Fruit fly (Drosophila melanogaster) whole organism, embryonic: ENCODE measurements around the gene CG42671.

Experiments used
- B-H2 ChIP-seq: fragments of 200-800 bp; sonication (Bioruptor generic); optimal IDR thresholded peaks from 2 replicates; lab custom pipeline; 2018; ENCODE audit warnings: missing biosample characterization, mild to moderate bottlenecking, missing genetic modification characterization
- CG10431 ChIP-seq: fragments of 200-800 bp; sonication (Bioruptor generic); optimal IDR thresholded peaks from 3 replicates; lab custom pipeline; 2018; ENCODE audit warnings: missing biosample characterization, mild to moderate bottlenecking, missing genetic modification characterization
- CG10543 ChIP-seq: fragments of 200-800 bp; sonication (Bioruptor generic); optimal IDR thresholded peaks from 3 replicates; lab custom pipeline; 2017; ENCODE audit warnings: missing biosample characterization, mild to moderate bottlenecking, missing genetic modification characterization, moderate library complexity
- CG12236 ChIP-seq: fragments of 200-800 bp; sonication (Bioruptor generic); optimal IDR thresholded peaks from 2 replicates; lab custom pipeline; 2016; ENCODE audit warnings: missing biosample characterization, missing genetic modification characterization
- CG12769 ChIP-seq: fragments of 200-800 bp; sonication (Bioruptor generic); optimal IDR thresholded peaks from 2 replicates; lab custom pipeline; 2019; ENCODE audit warnings: missing biosample characterization, mild to moderate bottlenecking, missing genetic modification characterization, moderate library complexity
- CG13287 ChIP-seq: fragments of 200-800 bp; sonication (Bioruptor generic); IDR thresholded peaks from 2 replicates; pipeline ENCODE4 v1.3.6; 2022; ENCODE audit warnings: missing biosample characterization, missing genetic modification characterization; ENCODE audit not compliant: partially characterized antibody
- CG14441 ChIP-seq: fragments of 200-800 bp; sonication (Bioruptor generic); IDR thresholded peaks from 2 replicates; pipeline ENCODE4 v1.3.6; 2022; ENCODE audit warnings: missing biosample characterization, missing genetic modification characterization
- CG14965 ChIP-seq: fragments of 200-800 bp; sonication (Bioruptor generic); optimal IDR thresholded peaks from 2 replicates; lab custom pipeline; 2016; ENCODE audit warnings: missing biosample characterization, missing genetic modification characterization, borderline replicate concordance
- CG1602 ChIP-seq: fragments of 200-800 bp; sonication (Bioruptor generic); optimal IDR thresholded peaks from 3 replicates; lab custom pipeline; 2016; ENCODE audit warnings: missing biosample characterization, missing genetic modification characterization
- CG1792 ChIP-seq: fragments of 200-800 bp; sonication (Bioruptor generic); optimal IDR thresholded peaks from 2 replicates; lab custom pipeline; 2016; ENCODE audit warnings: missing biosample characterization, missing genetic modification characterization
- CG2202 ChIP-seq: fragments of 200-800 bp; sonication (Bioruptor generic); optimal IDR thresholded peaks from 2 replicates; lab custom pipeline; 2018; ENCODE audit warnings: missing biosample characterization, mild to moderate bottlenecking, missing genetic modification characterization
- CG31388 ChIP-seq: fragments of 200-800 bp; sonication (Bioruptor generic); optimal IDR thresholded peaks from 2 replicates; lab custom pipeline; 2016; ENCODE audit warnings: missing biosample characterization, missing genetic modification characterization
- CG32532 ChIP-seq: fragments of 200-800 bp; sonication (Bioruptor generic); IDR thresholded peaks from 2 replicates; pipeline ENCODE4 v1.3.6; 2022; ENCODE audit warnings: missing biosample characterization, missing genetic modification characterization
- CG32772 ChIP-seq: fragments of 200-800 bp; sonication (Bioruptor generic); IDR thresholded peaks from 2 replicates; pipeline ENCODE4 v1.3.6; 2022; ENCODE audit warnings: missing biosample characterization, missing genetic modification characterization
- CG3407 ChIP-seq: fragments of 200-800 bp; sonication (Bioruptor generic); optimal IDR thresholded peaks from 2 replicates; lab custom pipeline; 2018; ENCODE audit warnings: missing biosample characterization, mild to moderate bottlenecking, missing genetic modification characterization
- CG34376 ChIP-seq: fragments of 200-800 bp; sonication (Bioruptor generic); optimal IDR thresholded peaks from 2 replicates; lab custom pipeline; 2018; ENCODE audit warnings: missing biosample characterization, mild to moderate bottlenecking, missing genetic modification characterization
- CG4282 ChIP-seq: fragments of 200-800 bp; sonication (Bioruptor generic); optimal IDR thresholded peaks from 2 replicates; lab custom pipeline; 2016; ENCODE audit warnings: missing biosample characterization, missing genetic modification characterization
- CG8089 ChIP-seq: fragments of 200-800 bp; sonication (Bioruptor generic); optimal IDR thresholded peaks from 3 replicates; lab custom pipeline; 2016; ENCODE audit warnings: missing biosample characterization, missing genetic modification characterization
- CG8290 ChIP-seq, 3 experiments: fragments of 200-800 bp; sonication (Bioruptor generic); optimal IDR thresholded peaks; 2 replicates each; lab custom pipeline; 2016 to 2019; ENCODE audit warnings: missing biosample characterization in 3 of 3, missing genetic modification characterization in 3 of 3, mild to moderate bottlenecking in 2 of 3, moderate library complexity in 1 of 3
- D19B ChIP-seq: fragments of 200-800 bp; sonication (Bioruptor generic); optimal IDR thresholded peaks from 2 replicates; lab custom pipeline; 2017; ENCODE audit warnings: missing biosample characterization, mild to moderate bottlenecking, missing genetic modification characterization
- Dbx ChIP-seq: fragments of 200-800 bp; sonication (Bioruptor generic); IDR thresholded peaks from 3 replicates; pipeline ENCODE4 v1.3.6; 2022; ENCODE audit warnings: missing biosample characterization, missing genetic modification characterization
- E2f1 ChIP-seq: fragments of 200-800 bp; sonication (Bioruptor generic); IDR thresholded peaks from 2 replicates; pipeline ENCODE4 v1.3.6; 2022; ENCODE audit warnings: missing biosample characterization, missing genetic modification characterization
- GATAe ChIP-seq: fragments of 200-800 bp; sonication (Bioruptor generic); conservative IDR thresholded peaks from 2 replicates; pipeline ENCODE4 v1.3.6; 2022; ENCODE audit warnings: missing biosample characterization, missing genetic modification characterization
- HmgD ChIP-seq: fragments of 200-800 bp; sonication (Bioruptor generic); optimal IDR thresholded peaks from 3 replicates; lab custom pipeline; 2016; ENCODE audit warnings: missing biosample characterization, missing genetic modification characterization
- Hsf ChIP-seq: fragments of 200-800 bp; sonication (Bioruptor generic); optimal IDR thresholded peaks from 3 replicates; lab custom pipeline; 2016; ENCODE audit warnings: missing biosample characterization, missing genetic modification characterization
- Med ChIP-seq: fragments of 200-800 bp; sonication (Bioruptor generic); peaks from one replicate; lab custom pipeline; 2016; ENCODE audit warnings: missing biosample characterization, missing genetic modification characterization, mild to moderate bottlenecking, inconsistent platforms, moderate library complexity
- Rfx ChIP-seq: fragments of 200-800 bp; sonication (Bioruptor generic); IDR thresholded peaks from 2 replicates; pipeline ENCODE4 v1.3.6; 2022; ENCODE audit warnings: missing biosample characterization, missing genetic modification characterization
- Sox100B ChIP-seq: fragments of 200-800 bp; sonication (Bioruptor generic); optimal IDR thresholded peaks from 3 replicates; lab custom pipeline; 2018; ENCODE audit warnings: missing biosample characterization, mild to moderate bottlenecking, missing genetic modification characterization
- ac ChIP-seq: fragments of 200-800 bp; sonication (Bioruptor generic); optimal IDR thresholded peaks from 3 replicates; lab custom pipeline; 2017; ENCODE audit warnings: missing biosample characterization, mild to moderate bottlenecking, missing genetic modification characterization
- bsh ChIP-seq, 2 experiments: fragments of 200-800 bp; sonication (Bioruptor generic); optimal IDR thresholded peaks; 2 replicates each; lab custom pipeline; 2017 to 2018; ENCODE audit warnings: mild to moderate bottlenecking in 2 of 2, missing biosample characterization in 2 of 2, missing genetic modification characterization in 2 of 2, moderate library complexity in 1 of 2
- chinmo ChIP-seq: fragments of 200-800 bp; sonication (Bioruptor generic); IDR thresholded peaks from 4 replicates; pipeline ENCODE4 v1.3.6; 2022; ENCODE audit warnings: missing biosample characterization, missing genetic modification characterization; ENCODE audit not compliant: partially characterized antibody
- danr ChIP-seq: fragments of 200-800 bp; sonication (Bioruptor generic); IDR thresholded peaks from 2 replicates; pipeline ENCODE4 v1.3.6; 2022; ENCODE audit warnings: missing biosample characterization, missing genetic modification characterization
- exex ChIP-seq: fragments of 200-800 bp; sonication (Bioruptor generic); optimal IDR thresholded peaks from 4 replicates; lab custom pipeline; 2018; ENCODE audit warnings: missing biosample characterization, mild to moderate bottlenecking, missing genetic modification characterization, moderate library complexity
- gce ChIP-seq: fragments of 200-800 bp; sonication (Bioruptor generic); IDR thresholded peaks from 3 replicates; pipeline ENCODE4 v1.3.6; 2022; ENCODE audit warnings: missing biosample characterization, missing genetic modification characterization
- grau ChIP-seq: fragments of 200-800 bp; optimal IDR thresholded peaks from 3 replicates; lab custom pipeline; 2019; ENCODE audit warnings: missing biosample characterization, mild to moderate bottlenecking, missing genetic modification characterization, moderate library complexity
- lab ChIP-seq: fragments of 200-800 bp; sonication (Bioruptor generic); optimal IDR thresholded peaks from 3 replicates; lab custom pipeline; 2017; ENCODE audit warnings: missing biosample characterization, missing genetic modification characterization, mild to moderate bottlenecking, moderate library complexity, missing genetic modification reagents
- lola ChIP-seq, 3 experiments: fragments of >200 bp in 2 of 3; fragments of 200-800 bp in 1 of 3; sonication (Bioruptor generic) in 1 of 3; optimal IDR thresholded peaks; 2 replicates each; lab custom pipeline; 2017 to 2019; ENCODE audit warnings: missing biosample characterization in 3 of 3, missing genetic modification characterization in 3 of 3, mild to moderate bottlenecking in 1 of 3, moderate library complexity in 1 of 3
- maf-S ChIP-seq: fragments of 200-800 bp; sonication (Bioruptor generic); optimal IDR thresholded peaks from 2 replicates; lab custom pipeline; 2016; ENCODE audit warnings: missing biosample characterization, missing genetic modification characterization
- mirr ChIP-seq: fragments of 200-800 bp; sonication (Bioruptor generic); optimal IDR thresholded peaks from 3 replicates; lab custom pipeline; 2018; ENCODE audit warnings: missing biosample characterization, mild to moderate bottlenecking, missing genetic modification characterization
- pho ChIP-seq: fragments of 200-800 bp; sonication (Bioruptor generic); optimal IDR thresholded peaks from 2 replicates; lab custom pipeline; 2016; ENCODE audit warnings: missing biosample characterization, missing genetic modification characterization
- rib ChIP-seq: fragments of 200-800 bp; sonication (Bioruptor generic); IDR thresholded peaks from 2 replicates; pipeline ENCODE4 v1.3.6; 2022; ENCODE audit warnings: missing biosample characterization, missing genetic modification characterization
- slbo ChIP-seq: fragments of 200-800 bp; sonication (Bioruptor generic); IDR thresholded peaks from 2 replicates; pipeline ENCODE4 v1.3.6; 2022; ENCODE audit warnings: missing biosample characterization, missing genetic modification characterization
- ssp ChIP-seq: fragments of 200-800 bp; sonication (Bioruptor generic); IDR thresholded peaks from 2 replicates; pipeline ENCODE4 v1.3.6; 2022; ENCODE audit warnings: missing biosample characterization, missing genetic modification characterization
- stc ChIP-seq: fragments of 200-800 bp; sonication (Bioruptor generic); IDR thresholded peaks from 2 replicates; pipeline ENCODE4 v1.3.6; 2022; ENCODE audit warnings: missing biosample characterization, missing genetic modification characterization
- sug ChIP-seq: fragments of 200-800 bp; optimal IDR thresholded peaks from 2 replicates; lab custom pipeline; 2019; ENCODE audit warnings: missing biosample characterization, mild to moderate bottlenecking, missing genetic modification characterization, moderate library complexity
- tap ChIP-seq: fragments of 200-800 bp; optimal IDR thresholded peaks from 3 replicates; lab custom pipeline; 2019; ENCODE audit warnings: missing biosample characterization, mild to moderate bottlenecking, missing genetic modification characterization, moderate library complexity
- tup ChIP-seq: fragments of 200-800 bp; sonication (Bioruptor generic); optimal IDR thresholded peaks from 2 replicates; lab custom pipeline; 2016; ENCODE audit warnings: missing biosample characterization, mild to moderate bottlenecking, missing genetic modification characterization, moderate library complexity
- unc-4 ChIP-seq: fragments of 200-800 bp; sonication (Bioruptor generic); IDR thresholded peaks from 2 replicates; pipeline ENCODE4 v1.3.6; 2022; ENCODE audit warnings: missing biosample characterization, missing genetic modification characterization; ENCODE audit not compliant: partially characterized antibody

CG42671 gene

DNA sequence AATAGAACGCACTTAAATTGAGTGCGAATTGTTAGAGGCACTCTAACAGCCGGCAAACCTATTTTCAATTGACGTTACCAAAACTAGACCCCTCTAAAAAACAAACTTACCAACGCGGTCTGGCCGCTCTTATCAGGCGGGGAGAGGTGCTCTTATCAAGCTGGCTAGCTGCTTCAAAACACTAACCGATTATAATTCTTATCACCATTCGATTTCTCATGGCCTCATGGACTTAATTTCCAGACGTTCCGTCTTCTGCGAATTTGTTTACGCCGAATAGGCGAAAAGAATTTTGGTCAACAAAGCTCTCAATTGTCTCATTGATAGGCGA lies 58.7 kb downstream of the CG42671 start:
- TF ChIP-seq Dbx (0 out of 3 replicates have a peak, but pooled peaks have one; percentile 6), exex (tag; lab: Kevin White, UChicago) (peak; percentile 80), bsh (GFP tag; optimal IDR thresholded peaks at IDR 0.05; lab: Kevin White, UChicago) (no peak), Rfx (GFP tag; lab: Robert Waterston, UW) (0 out of 2 replicates have a peak, but pooled peaks have one; percentile 16), Med (GFP tag; lab: Kevin White, UChicago) (peak; percentile 78), B-H2 (GFP tag; lab: Kevin White, UChicago) (no peak), CG14441 (0 out of 2 replicates have a peak, but pooled peaks have one; percentile 34), unc-4 (no peak), rib (GFP tag; lab: Robert Waterston, UW) (peak; percentile 58), sug (tag; lab: Kevin White, UChicago) (peak; percentile 79), CG34376 (GFP tag; lab: Kevin White, UChicago) (peak; percentile 51), GATAe (GFP tag; lab: Robert Waterston, UW) (peak; percentile 79), lab (GFP tag; lab: Kevin White, UChicago) (peak; percentile 21), chinmo (GFP tag; lab: Robert Waterston, UW) (0 out of 4 replicates have a peak, but pooled peaks have one; percentile 8), danr (GFP tag; lab: Robert Waterston, UW) (no peak), mirr (GFP tag; lab: Kevin White, UChicago) (peak; percentile 61), CG8290 (GFP tag; optimal IDR thresholded peaks at IDR 0.05; lab: Kevin White, UChicago) (no peak), CG8290 (tag; optimal IDR thresholded peaks at IDR 0.05; lab: Kevin White, UChicago) (peak in 1 of 2 experiments; percentile 32), CG32532 (GFP tag; lab: Robert Waterston, UW) (0 out of 2 replicates have a peak, but pooled peaks have one; percentile 22), CG14965 (GFP tag; lab: Kevin White, UChicago) (no peak)

DNA sequence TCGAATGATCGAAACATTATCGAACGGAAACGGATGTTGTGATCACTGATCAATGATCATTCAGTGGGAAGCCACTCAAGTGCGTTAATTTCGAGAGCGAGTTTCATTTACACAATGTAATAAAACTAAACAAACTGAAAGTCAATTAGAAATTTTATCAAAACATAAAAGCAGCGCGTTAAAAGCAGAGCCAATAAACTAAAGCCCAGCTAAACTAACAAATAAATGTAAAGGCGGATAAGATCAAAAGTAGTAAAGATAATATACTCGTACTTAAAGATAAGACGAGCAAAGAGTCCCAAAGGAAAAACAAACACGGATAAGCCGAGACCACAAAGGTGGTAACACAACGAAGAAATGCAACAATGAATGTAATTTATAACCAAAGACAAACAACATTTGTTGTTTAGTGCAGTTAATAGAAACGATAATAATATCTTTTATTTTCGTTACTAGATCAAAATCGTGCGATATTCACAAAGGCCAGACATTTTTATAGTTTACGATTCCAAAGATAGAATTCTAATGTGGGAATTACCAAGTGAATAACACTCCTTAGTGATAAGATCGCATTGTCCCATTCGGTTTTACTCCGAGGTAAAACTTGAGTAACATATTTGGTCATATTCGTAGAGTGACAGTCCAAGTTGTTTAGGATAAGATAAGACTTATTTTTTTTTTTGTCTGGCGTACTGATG lies 59.3 kb downstream of the CG42671 start:
- no peak for TF ChIP-seq stc
- peak; percentile 48 for TF ChIP-seq Sox100B (GFP tag; lab: Kevin White, UChicago)
- TF ChIP-seq HmgD (GFP tag; lab: Kevin White, UChicago): no peak
- no peak for TF ChIP-seq tap (tag; lab: Kevin White, UChicago)
- TF ChIP-seq pho: no peak
- no peak for TF ChIP-seq CG13287
- peak in 1 of 2 experiments; percentile 37 for TF ChIP-seq bsh (GFP tag; optimal IDR thresholded peaks at IDR 0.05; lab: Kevin White, UChicago)
- no peak for TF ChIP-seq slbo (GFP tag; lab: Robert Waterston, UW)
- no peak for TF ChIP-seq CG12769
- TF ChIP-seq CG3407 (GFP tag; lab: Kevin White, UChicago): peak; percentile 58
- TF ChIP-seq CG10543: no peak
- no peak for TF ChIP-seq Hsf (GFP tag; lab: Kevin White, UChicago)
- no peak for TF ChIP-seq CG1792
- no peak for TF ChIP-seq E2f1 (GFP tag; lab: Robert Waterston, UW)
- no peak for TF ChIP-seq CG31388 (GFP tag; lab: Kevin White, UChicago)
- TF ChIP-seq gce (GFP tag; lab: Robert Waterston, UW): no peak
- TF ChIP-seq CG8089 (GFP tag; lab: Kevin White, UChicago): no peak
- no peak for TF ChIP-seq ssp (GFP tag; lab: Robert Waterston, UW)
- TF ChIP-seq CG10431 (GFP tag; lab: Kevin White, UChicago): peak; percentile 16
- TF ChIP-seq D19B (GFP tag; lab: Kevin White, UChicago): no peak
- peak; percentile 36 for TF ChIP-seq exex (tag; lab: Kevin White, UChicago)
- no peak for TF ChIP-seq CG32772 (GFP tag; lab: Robert Waterston, UW)
- peak in 1 of 3 experiments; percentile 47 for TF ChIP-seq lola (GFP tag; optimal IDR thresholded peaks at IDR 0.05; lab: Kevin White, UChicago)
- no peak for TF ChIP-seq CG4282 (GFP tag; lab: Kevin White, UChicago)
- TF ChIP-seq tup (GFP tag; lab: Kevin White, UChicago): no peak
- peak; percentile 45 for TF ChIP-seq CG2202 (tag; lab: Kevin White, UChicago)
- peak; percentile 9 for TF ChIP-seq CG12236 (GFP tag; lab: Kevin White, UChicago)
- TF ChIP-seq maf-S (GFP tag; lab: Kevin White, UChicago): no peak
- TF ChIP-seq CG1602 (GFP tag; lab: Kevin White, UChicago): no peak
- TF ChIP-seq ac (GFP tag; lab: Kevin White, UChicago): peak; percentile 9
- TF ChIP-seq grau (tag; lab: Kevin White, UChicago): peak; percentile 7
